Fruit fly (Drosophila melanogaster): ENCODE measurements around the gene Rchy1.

DNA sequence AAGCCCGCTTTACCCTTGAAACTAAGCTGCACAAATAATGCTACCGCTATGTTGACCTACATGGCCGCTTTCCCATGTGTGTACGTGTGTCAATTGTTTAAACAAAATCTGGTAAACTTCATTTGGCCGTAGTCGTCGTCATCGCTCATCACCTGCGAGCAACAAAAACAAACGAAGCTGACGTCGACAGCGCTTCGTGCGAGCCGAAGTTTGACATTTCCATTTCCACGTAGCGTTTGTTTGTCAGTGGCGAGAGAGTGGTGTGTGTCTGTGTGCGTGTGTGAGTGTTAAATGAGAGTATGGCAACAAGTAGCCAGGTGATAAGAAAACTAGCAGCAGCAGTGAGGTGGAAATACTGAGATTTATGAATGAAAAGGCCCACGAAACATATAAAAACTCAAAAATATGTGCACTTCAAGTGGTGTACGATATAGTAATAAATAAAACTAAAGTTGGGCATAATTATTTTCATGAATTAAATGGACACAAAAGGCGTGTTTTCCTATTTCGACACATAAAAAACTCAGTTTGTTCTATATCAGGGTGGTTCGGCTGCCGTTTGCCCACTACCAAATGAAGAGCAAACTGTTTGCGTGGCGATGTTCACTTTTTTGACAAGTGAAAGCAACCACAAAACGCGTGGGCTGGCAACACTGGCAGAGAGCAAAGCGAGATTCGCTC lies 13.9 kb upstream of the Rchy1 start:
- TF ChIP-seq D1 (tag; optimal IDR thresholded peaks at IDR 0.05) (no peak), Pif1A (GFP tag; optimal IDR thresholded peaks at IDR 0.05) (no peak), CG17806 (tag; optimal IDR thresholded peaks at IDR 0.05) (no peak), Snoo (tag; optimal IDR thresholded peaks at IDR 0.05) (no peak), CG8159 (tag; optimal IDR thresholded peaks at IDR 0.05) (no peak), CG32121 (GFP tag; IDR thresholded peaks at IDR 0.05) (no peak; the same call in 1 of the 2 replicates), CG8301 (tag; optimal IDR thresholded peaks at IDR 0.05) (peak; percentile 14), Pif1B (GFP tag; optimal IDR thresholded peaks at IDR 0.05) (no peak), EcR (GFP tag; optimal IDR thresholded peaks at IDR 0.05) (peak; percentile 5), CG4496 (GFP tag; IDR thresholded peaks at IDR 0.05) (no peak)
